Fruit fly (Drosophila melanogaster) whole organism, embryonic: ENCODE data around the gene eIF2Bepsilon.

Source experiments
- Atf3 ChIP-seq: fragments of 200-800 bp; sonication (Bioruptor generic); optimal IDR thresholded peaks from 3 replicates; lab custom pipeline; 2016; ENCODE audit warnings: missing biosample characterization, missing genetic modification characterization
- CG11456 ChIP-seq: fragments of 200-800 bp; sonication (Bioruptor generic); IDR thresholded peaks from 3 replicates; pipeline ENCODE4 v1.3.6; 2022; ENCODE audit warnings: missing biosample characterization, missing genetic modification characterization
- CG11723 ChIP-seq: fragments of 200-800 bp; sonication (Bioruptor generic); optimal IDR thresholded peaks from 2 replicates; lab custom pipeline; 2017; ENCODE audit warnings: missing biosample characterization, mild to moderate bottlenecking, missing genetic modification characterization
- CG12236 ChIP-seq: fragments of 200-800 bp; sonication (Bioruptor generic); optimal IDR thresholded peaks from 2 replicates; lab custom pipeline; 2016; ENCODE audit warnings: missing biosample characterization, missing genetic modification characterization
- CG1233 ChIP-seq: fragments of 200-800 bp; sonication (Bioruptor generic); optimal IDR thresholded peaks from 4 replicates; lab custom pipeline; 2018; ENCODE audit warnings: missing biosample characterization, mild to moderate bottlenecking, missing genetic modification characterization
- CG12942 ChIP-seq: fragments of 200-800 bp; sonication (Bioruptor generic); optimal IDR thresholded peaks from 3 replicates; lab custom pipeline; 2016; ENCODE audit warnings: missing biosample characterization, missing genetic modification characterization
- CG15073 ChIP-seq: fragments of 200-800 bp; sonication (Bioruptor generic); optimal IDR thresholded peaks from 2 replicates; lab custom pipeline; 2016; ENCODE audit warnings: missing biosample characterization, missing genetic modification characterization
- CG1602 ChIP-seq: fragments of 200-800 bp; sonication (Bioruptor generic); optimal IDR thresholded peaks from 3 replicates; lab custom pipeline; 2016; ENCODE audit warnings: missing biosample characterization, missing genetic modification characterization
- CG16779 ChIP-seq: fragments of 200-800 bp; sonication (Bioruptor generic); IDR thresholded peaks from 2 replicates; pipeline ENCODE4 v1.3.6; 2022; ENCODE audit warnings: missing biosample characterization, missing genetic modification characterization
- CG17385 ChIP-seq: fragments of 200-800 bp; sonication (Bioruptor generic); optimal IDR thresholded peaks from 3 replicates; lab custom pipeline; 2018; ENCODE audit warnings: missing biosample characterization, mild to moderate bottlenecking, missing genetic modification characterization
- CG17912 ChIP-seq: fragments of 200-800 bp; sonication (Bioruptor generic); optimal IDR thresholded peaks from 2 replicates; lab custom pipeline; 2018; ENCODE audit warnings: missing biosample characterization, mild to moderate bottlenecking, missing genetic modification characterization
- CG1832 ChIP-seq: fragments of 200-800 bp; sonication (Bioruptor generic); optimal IDR thresholded peaks from 2 replicates; lab custom pipeline; 2017; ENCODE audit warnings: missing biosample characterization, mild to moderate bottlenecking, missing genetic modification characterization, inconsistent platforms
- CG18619 ChIP-seq: fragments of 200-800 bp; sonication (Bioruptor generic); optimal IDR thresholded peaks from 3 replicates; lab custom pipeline; 2017; ENCODE audit warnings: missing biosample characterization, mild to moderate bottlenecking, missing genetic modification characterization
- CG2129 ChIP-seq: fragments of 200-800 bp; sonication (Bioruptor generic); IDR thresholded peaks from 2 replicates; pipeline ENCODE4 v1.3.6; 2022; ENCODE audit warnings: missing biosample characterization, missing genetic modification characterization; ENCODE audit not compliant: partially characterized antibody
- CG31365 ChIP-seq: fragments of 200-800 bp; sonication (Bioruptor generic); optimal IDR thresholded peaks from 2 replicates; lab custom pipeline; 2018; ENCODE audit warnings: missing biosample characterization, mild to moderate bottlenecking, missing genetic modification characterization
- CG31441 ChIP-seq: fragments of 200-800 bp; sonication (Bioruptor generic); IDR thresholded peaks from 2 replicates; pipeline ENCODE4 v1.3.6; 2022; ENCODE audit warnings: missing biosample characterization, missing genetic modification characterization
- CG34422 ChIP-seq: fragments of 200-800 bp; sonication (Bioruptor generic); IDR thresholded peaks from 3 replicates; pipeline ENCODE4 v1.3.6; 2022; ENCODE audit warnings: missing biosample characterization, missing genetic modification characterization
- CG4282 ChIP-seq: fragments of 200-800 bp; sonication (Bioruptor generic); optimal IDR thresholded peaks from 2 replicates; lab custom pipeline; 2016; ENCODE audit warnings: missing biosample characterization, missing genetic modification characterization
- CG4617 ChIP-seq: fragments of 200-800 bp; sonication (Bioruptor generic); optimal IDR thresholded peaks from 3 replicates; lab custom pipeline; 2016; ENCODE audit warnings: missing biosample characterization, missing genetic modification characterization, borderline replicate concordance
- CG9727 ChIP-seq: fragments of 200-800 bp; sonication (Bioruptor generic); optimal IDR thresholded peaks from 3 replicates; lab custom pipeline; 2017; ENCODE audit warnings: missing biosample characterization, mild to moderate bottlenecking, missing genetic modification characterization
- CG9876 ChIP-seq: fragments of 200-800 bp; sonication (Bioruptor generic); optimal IDR thresholded peaks from 2 replicates; lab custom pipeline; 2016; ENCODE audit warnings: missing biosample characterization, missing genetic modification characterization
- Chrac-16 ChIP-seq: fragments of 200-800 bp; sonication (Bioruptor generic); optimal IDR thresholded peaks from 3 replicates; lab custom pipeline; 2016; ENCODE audit warnings: missing biosample characterization, missing genetic modification characterization
- D ChIP-seq, 2 experiments: fragments of 200-800 bp in 1 of 2; fragments of >200 bp in 1 of 2; sonication (Bioruptor generic) in 1 of 2; optimal IDR thresholded peaks; 2 replicates in 1 of 2; 3 replicates in 1 of 2; lab custom pipeline; 2017; ENCODE audit warnings: mild to moderate bottlenecking in 1 of 2, missing biosample characterization in 1 of 2, missing genetic modification characterization in 1 of 2, missing genetic modification reagents in 1 of 2
- E2f2 ChIP-seq: fragments of 200-800 bp; sonication (Bioruptor generic); IDR thresholded peaks from 2 replicates; pipeline ENCODE4 v1.3.6; 2022; ENCODE audit warnings: missing biosample characterization, missing genetic modification characterization
- Eip74EF ChIP-seq, 2 experiments: fragments of 200-800 bp in 1 of 2; fragments of >200 bp in 1 of 2; sonication (Bioruptor generic) in 1 of 2; optimal IDR thresholded peaks; 2 replicates each; lab custom pipeline; 2017 to 2019; ENCODE audit warnings: missing biosample characterization in 2 of 2, missing genetic modification characterization in 2 of 2, mild to moderate bottlenecking in 1 of 2, moderate library complexity in 1 of 2
- HmgZ ChIP-seq: fragments of 200-800 bp; sonication (Bioruptor generic); optimal IDR thresholded peaks from 2 replicates; lab custom pipeline; 2018; ENCODE audit warnings: missing biosample characterization, mild to moderate bottlenecking, missing genetic modification characterization
- Hmr ChIP-seq: fragments of 200-800 bp; sonication (Bioruptor generic); optimal IDR thresholded peaks from 3 replicates; lab custom pipeline; 2017; ENCODE audit warnings: mild to moderate bottlenecking, missing biosample characterization, missing genetic modification reagents, missing genetic modification characterization
- Hr51 ChIP-seq, 2 experiments: fragments of 200-800 bp; sonication (Bioruptor generic); optimal IDR thresholded peaks; 2 replicates in 1 of 2; 3 replicates in 1 of 2; lab custom pipeline; 2016 to 2018; ENCODE audit warnings: missing biosample characterization in 2 of 2, missing genetic modification characterization in 2 of 2, mild to moderate bottlenecking in 1 of 2, moderate library complexity in 1 of 2
- Lhr ChIP-seq: fragments of 200-800 bp; sonication (Bioruptor generic); optimal IDR thresholded peaks from 3 replicates; lab custom pipeline; 2017; ENCODE audit warnings: mild to moderate bottlenecking, missing biosample characterization, missing genetic modification reagents, missing genetic modification characterization
- Neu2 ChIP-seq: fragments of 200-800 bp; sonication (Bioruptor generic); optimal IDR thresholded peaks from 3 replicates; lab custom pipeline; 2016; ENCODE audit warnings: missing biosample characterization, missing genetic modification characterization, borderline replicate concordance
- Nf-YA ChIP-seq: fragments of 200-800 bp; sonication (Bioruptor generic); IDR thresholded peaks from 2 replicates; pipeline ENCODE4 v1.3.6; 2022; ENCODE audit warnings: missing biosample characterization, missing genetic modification characterization
- Nf-YC ChIP-seq: fragments of 200-800 bp; optimal IDR thresholded peaks from 3 replicates; lab custom pipeline; 2019; ENCODE audit warnings: missing biosample characterization, mild to moderate bottlenecking, missing genetic modification characterization, moderate library complexity
- Rx ChIP-seq: fragments of 200-800 bp; sonication (Bioruptor generic); IDR thresholded peaks from 2 replicates; pipeline ENCODE4 v1.3.6; 2022; ENCODE audit warnings: missing biosample characterization, missing genetic modification characterization
- TFAM ChIP-seq: fragments of 200-800 bp; sonication (Bioruptor generic); optimal IDR thresholded peaks from 2 replicates; lab custom pipeline; 2017; ENCODE audit warnings: missing biosample characterization, missing genetic modification characterization, inconsistent platforms
- YL-1 ChIP-seq: fragments of 200-800 bp; sonication (Bioruptor generic); optimal IDR thresholded peaks from 3 replicates; lab custom pipeline; 2017; ENCODE audit warnings: missing biosample characterization, mild to moderate bottlenecking, missing genetic modification characterization
- crp ChIP-seq, 2 experiments: fragments of 200-800 bp; sonication (Bioruptor generic); optimal IDR thresholded peaks; 2 replicates in 1 of 2; 3 replicates in 1 of 2; lab custom pipeline; 2017; ENCODE audit warnings: missing biosample characterization in 2 of 2, missing genetic modification characterization in 2 of 2, mild to moderate bottlenecking in 1 of 2, moderate library complexity in 1 of 2
- da ChIP-seq: fragments of 200-800 bp; sonication (Bioruptor generic); optimal IDR thresholded peaks from 2 replicates; lab custom pipeline; 2016; ENCODE audit warnings: missing biosample characterization, missing genetic modification characterization
- en ChIP-seq: fragments of 200-800 bp; sonication (Bioruptor generic); optimal IDR thresholded peaks from 2 replicates; lab custom pipeline; 2016; ENCODE audit warnings: missing biosample characterization, missing genetic modification characterization
- eyg ChIP-seq: fragments of 200-800 bp; sonication (Bioruptor generic); optimal IDR thresholded peaks from 3 replicates; lab custom pipeline; 2016; ENCODE audit warnings: missing biosample characterization, missing genetic modification characterization
- gce ChIP-seq: fragments of 200-800 bp; sonication (Bioruptor generic); IDR thresholded peaks from 3 replicates; pipeline ENCODE4 v1.3.6; 2022; ENCODE audit warnings: missing biosample characterization, missing genetic modification characterization
- hth ChIP-seq: fragments of >200 bp; optimal IDR thresholded peaks from 2 replicates; lab custom pipeline; 2017; ENCODE audit warnings: inconsistent platforms
- mam ChIP-seq: fragments of 200-800 bp; sonication (Bioruptor generic); optimal IDR thresholded peaks from 3 replicates; lab custom pipeline; 2016; ENCODE audit warnings: missing biosample characterization, missing genetic modification characterization
- pfk ChIP-seq: fragments of 200-800 bp; sonication (Bioruptor generic); optimal IDR thresholded peaks from 2 replicates; lab custom pipeline; 2018; ENCODE audit warnings: missing biosample characterization, mild to moderate bottlenecking, missing genetic modification characterization, moderate library complexity
- phol ChIP-seq: fragments of 200-800 bp; sonication (Bioruptor generic); optimal IDR thresholded peaks from 3 replicates; lab custom pipeline; 2018; ENCODE audit warnings: missing biosample characterization, mild to moderate bottlenecking, missing genetic modification characterization, moderate library complexity
- pum ChIP-seq: fragments of 200-800 bp; sonication (Bioruptor generic); optimal IDR thresholded peaks from 2 replicates; lab custom pipeline; 2016; ENCODE audit warnings: missing biosample characterization, missing genetic modification characterization
- sug ChIP-seq: fragments of 200-800 bp; optimal IDR thresholded peaks from 2 replicates; lab custom pipeline; 2019; ENCODE audit warnings: missing biosample characterization, mild to moderate bottlenecking, missing genetic modification characterization, moderate library complexity
- tll ChIP-seq, 2 experiments: fragments of 200-800 bp in 1 of 2; fragments of >200 bp in 1 of 2; sonication (Bioruptor generic) in 1 of 2; optimal IDR thresholded peaks; 2 replicates each; lab custom pipeline; 2017 to 2019; ENCODE audit warnings: missing biosample characterization in 2 of 2, missing genetic modification characterization in 2 of 2, mild to moderate bottlenecking in 1 of 2, moderate library complexity in 1 of 2
- trem ChIP-seq: fragments of 200-800 bp; optimal IDR thresholded peaks from 3 replicates; lab custom pipeline; 2019; ENCODE audit warnings: missing biosample characterization, mild to moderate bottlenecking, missing genetic modification characterization, moderate library complexity

eIF2Bepsilon gene

DNA sequence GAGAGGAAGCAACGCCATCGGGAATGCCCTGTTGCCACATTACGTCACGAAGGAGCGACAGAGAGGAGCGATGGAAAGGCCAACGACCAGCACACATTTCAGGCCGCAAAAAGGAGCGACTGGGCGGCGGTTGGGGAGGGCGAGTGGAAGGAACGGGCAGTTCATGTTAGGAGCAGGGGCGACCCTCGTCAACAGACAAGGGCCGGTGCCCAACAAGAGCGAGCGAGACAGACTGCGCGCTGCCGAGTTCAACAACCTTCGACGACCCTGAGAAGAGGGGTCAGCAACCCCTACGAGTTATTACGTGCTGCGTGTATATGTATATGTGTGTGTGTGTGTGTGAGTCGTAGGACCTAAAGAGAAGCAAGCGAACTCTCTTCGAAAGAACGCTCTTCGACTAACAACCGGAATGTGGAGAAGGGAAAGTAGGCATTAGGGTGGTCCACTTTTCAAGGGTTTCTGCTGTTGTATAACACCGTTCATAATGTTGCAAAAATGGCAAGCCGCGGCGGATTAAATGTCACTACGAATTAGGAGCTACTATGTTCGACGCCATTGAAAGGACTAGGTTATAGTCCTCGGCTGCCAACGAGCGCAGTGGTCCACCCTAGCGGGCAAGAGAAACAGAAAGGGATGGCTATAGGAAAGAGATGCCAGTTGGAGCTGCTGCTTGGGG is 28.9 kb upstream of the eIF2Bepsilon start (continued):
- peak; percentile 92 for TF ChIP-seq Rx (GFP tag; lab: Robert Waterston, UW)
- peak; percentile 92 for TF ChIP-seq eyg (GFP tag; lab: Kevin White, UChicago)
- peak; percentile 84 for TF ChIP-seq sug (tag; lab: Kevin White, UChicago)
- TF ChIP-seq Nf-YC (tag; lab: Kevin White, UChicago), result peak; percentile 76
- TF ChIP-seq Lhr (GFP tag; lab: Kevin White, UChicago), result peak; percentile 87
- peak in 1 of 2 experiments; percentile 64 for TF ChIP-seq crp (GFP tag; optimal IDR thresholded peaks at IDR 0.05; lab: Kevin White, UChicago)
- no peak for TF ChIP-seq D (optimal IDR thresholded peaks at IDR 0.05; lab: Kevin White, UChicago)
- TF ChIP-seq D (GFP tag; optimal IDR thresholded peaks at IDR 0.05; lab: Kevin White, UChicago), result peak; percentile 96
- peak; percentile 74 for TF ChIP-seq E2f2 (GFP tag; lab: Robert Waterston, UW)
- TF ChIP-seq CG31365, result peak; percentile 90
- peak; percentile 86 for TF ChIP-seq CG16779 (GFP tag; lab: Robert Waterston, UW)
- TF ChIP-seq CG11723 (GFP tag; lab: Kevin White, UChicago), result peak; percentile 93
- no peak for TF ChIP-seq CG2129 (GFP tag; lab: Robert Waterston, UW)
- TF ChIP-seq da (GFP tag; lab: Kevin White, UChicago), result peak; percentile 85
- TF ChIP-seq CG34422 (GFP tag; lab: Robert Waterston, UW), result peak; percentile 95
- TF ChIP-seq Chrac-16 (GFP tag; lab: Kevin White, UChicago), result peak; percentile 95
- TF ChIP-seq CG1832 (GFP tag; lab: Kevin White, UChicago), result peak; percentile 63
- peak; percentile 94 for TF ChIP-seq CG18619 (GFP tag; lab: Kevin White, UChicago)
- no peak for TF ChIP-seq hth (lab: Kevin White, UChicago)
- peak; percentile 50 for TF ChIP-seq Neu2
- TF ChIP-seq CG9727 (GFP tag; lab: Kevin White, UChicago), result peak; percentile 94
- TF ChIP-seq pum (GFP tag; lab: Kevin White, UChicago), result peak; percentile 93
- TF ChIP-seq Hmr (GFP tag; lab: Kevin White, UChicago), result peak; percentile 97
- peak; percentile 93 for TF ChIP-seq Atf3 (GFP tag; lab: Kevin White, UChicago)
- TF ChIP-seq pfk, result peak; percentile 54
- no peak for TF ChIP-seq tll (GFP tag; optimal IDR thresholded peaks at IDR 0.05; lab: Kevin White, UChicago)
- peak; percentile 94 for TF ChIP-seq trem
- TF ChIP-seq mam (GFP tag; lab: Kevin White, UChicago), result peak; percentile 95
- TF ChIP-seq CG17912 (GFP tag; lab: Kevin White, UChicago), result peak; percentile 74
- peak; percentile 87 for TF ChIP-seq CG4282 (GFP tag; lab: Kevin White, UChicago)
- peak; percentile 91 for TF ChIP-seq CG4617 (GFP tag; lab: Kevin White, UChicago)
- TF ChIP-seq Hr51 (GFP tag; optimal IDR thresholded peaks at IDR 0.05; lab: Kevin White, UChicago), result peak; percentile 86 to 92
- peak in 1 of 2 experiments; percentile 95 for TF ChIP-seq Eip74EF (GFP tag; optimal IDR thresholded peaks at IDR 0.05; lab: Kevin White, UChicago)
- peak; percentile 50 for TF ChIP-seq CG15073
- peak; percentile 94 for TF ChIP-seq CG12236 (GFP tag; lab: Kevin White, UChicago)
- TF ChIP-seq CG9876 (GFP tag; lab: Kevin White, UChicago), result peak; percentile 89
- peak; percentile 95 for TF ChIP-seq CG1233 (GFP tag; lab: Kevin White, UChicago)
- peak; percentile 87 for TF ChIP-seq Nf-YA (GFP tag; lab: Robert Waterston, UW)
- TF ChIP-seq TFAM (GFP tag; lab: Kevin White, UChicago), result peak; percentile 86
- TF ChIP-seq CG17385 (GFP tag; lab: Kevin White, UChicago), result peak; percentile 90
- peak; percentile 97 for TF ChIP-seq CG31441
- TF ChIP-seq CG12942 (GFP tag; lab: Kevin White, UChicago), result peak; percentile 94
- peak; percentile 94 for TF ChIP-seq gce (GFP tag; lab: Robert Waterston, UW)
- peak; percentile 95 for TF ChIP-seq HmgZ
- TF ChIP-seq CG1602 (GFP tag; lab: Kevin White, UChicago), result peak; percentile 91
- TF ChIP-seq CG11456, result peak; percentile 95
- peak; percentile 94 for TF ChIP-seq phol (tag; lab: Kevin White, UChicago)
- peak; percentile 65 for TF ChIP-seq YL-1 (GFP tag; lab: Kevin White, UChicago)
- peak; percentile 95 for TF ChIP-seq en
